Worm (Caenorhabditis elegans): ENCODE results near the gene Y62F5A.12.

- TF ChIP-seq ama-1 (optimal IDR thresholded peaks at IDR 0.05), result no peak
- TF ChIP-seq B0310.2 (tag; optimal IDR thresholded peaks at IDR 0.05), result no peak
- no peak for TF ChIP-seq ceh-36 (tag; optimal IDR thresholded peaks at IDR 0.05)
- no peak for TF ChIP-seq ceh-13 (GFP tag; optimal IDR thresholded peaks at IDR 0.05)
- no peak for TF ChIP-seq aly-1 (tag; optimal IDR thresholded peaks at IDR 0.05)
- TF ChIP-seq ets-7 (tag; optimal IDR thresholded peaks at IDR 0.05), result no peak
These were observed 16.1 kb downstream of the Y62F5A.12 start, which contains the start of gene B0334.10 for ce11 chrII:11518184-11518583.

All from whole organism, early embryonic.